Fruit fly (Drosophila melanogaster) whole organism, embryonic: ENCODE measurements around the gene CG14903.

Source experiments
- Antp ChIP-seq: fragments of 200-800 bp; sonication (Bioruptor generic); optimal IDR thresholded peaks from 3 replicates; lab custom pipeline; 2016; ENCODE audit warnings: missing biosample characterization, missing genetic modification characterization
- BEAF-32 ChIP-seq: fragments of 200-800 bp; sonication (Bioruptor generic); optimal IDR thresholded peaks from 3 replicates; lab custom pipeline; 2017; ENCODE audit warnings: missing biosample characterization, missing genetic modification characterization, mild to moderate bottlenecking, moderate library complexity, missing genetic modification reagents
- Bteb2 ChIP-seq: fragments of 200-800 bp; sonication (Bioruptor generic); optimal IDR thresholded peaks from 2 replicates; lab custom pipeline; 2016; ENCODE audit warnings: missing biosample characterization, missing genetic modification characterization
- CG1024 ChIP-seq: fragments of 200-800 bp; sonication (Bioruptor generic); IDR thresholded peaks from 2 replicates; pipeline ENCODE4 v1.3.6; 2022; ENCODE audit warnings: missing biosample characterization, missing genetic modification characterization
- CG10462 ChIP-seq: fragments of 200-800 bp; sonication (Bioruptor generic); optimal IDR thresholded peaks from 2 replicates; lab custom pipeline; 2016; ENCODE audit warnings: missing biosample characterization, missing genetic modification characterization
- CG10959 ChIP-seq: fragments of 200-800 bp; sonication (Bioruptor generic); IDR thresholded peaks from 2 replicates; pipeline ENCODE4 v1.3.6; 2022; ENCODE audit warnings: missing biosample characterization, missing genetic modification characterization
- CG10979 ChIP-seq: fragments of 200-800 bp; sonication (Bioruptor generic); optimal IDR thresholded peaks from 2 replicates; lab custom pipeline; 2018; ENCODE audit warnings: missing biosample characterization, mild to moderate bottlenecking, missing genetic modification characterization, moderate library complexity
- CG11696 ChIP-seq: fragments of 200-800 bp; sonication (Bioruptor generic); IDR thresholded peaks from 2 replicates; pipeline ENCODE4 v1.3.6; 2022; ENCODE audit warnings: missing biosample characterization, missing genetic modification characterization
- CG14965 ChIP-seq: fragments of 200-800 bp; sonication (Bioruptor generic); optimal IDR thresholded peaks from 2 replicates; lab custom pipeline; 2016; ENCODE audit warnings: missing biosample characterization, missing genetic modification characterization, borderline replicate concordance
- CG16813 ChIP-seq: fragments of 200-800 bp; sonication (Bioruptor generic); IDR thresholded peaks from 3 replicates; pipeline ENCODE4 v1.3.6; 2022; ENCODE audit warnings: missing biosample characterization, missing genetic modification characterization; ENCODE audit not compliant: partially characterized antibody
- CG17612 ChIP-seq: fragments of 200-800 bp; sonication (Bioruptor generic); IDR thresholded peaks from 2 replicates; pipeline ENCODE4 v1.3.6; 2022; ENCODE audit warnings: missing biosample characterization, missing genetic modification characterization
- CG18011 ChIP-seq: fragments of 200-800 bp; sonication (Bioruptor generic); optimal IDR thresholded peaks from 2 replicates; lab custom pipeline; 2017; ENCODE audit warnings: missing biosample characterization, missing genetic modification characterization, mild to moderate bottlenecking, moderate library complexity, missing genotype
- CG3163 ChIP-seq: fragments of 200-800 bp; sonication (Bioruptor generic); optimal IDR thresholded peaks from 3 replicates; lab custom pipeline; 2016; ENCODE audit warnings: missing biosample characterization, missing genetic modification characterization
- CG3281 ChIP-seq: fragments of 200-800 bp; sonication (Bioruptor generic); optimal IDR thresholded peaks from 3 replicates; lab custom pipeline; 2017; ENCODE audit warnings: missing biosample characterization, mild to moderate bottlenecking, missing genetic modification characterization
- CG4707 ChIP-seq: fragments of 200-800 bp; sonication (Bioruptor generic); optimal IDR thresholded peaks from 2 replicates; lab custom pipeline; 2018; ENCODE audit warnings: missing biosample characterization, mild to moderate bottlenecking, missing genetic modification characterization, moderate library complexity
- CG6254 ChIP-seq: fragments of 200-800 bp; sonication (Bioruptor generic); optimal IDR thresholded peaks from 3 replicates; lab custom pipeline; 2017; ENCODE audit warnings: mild to moderate bottlenecking, missing biosample characterization, missing genetic modification reagents, missing genetic modification characterization
- CG8281 ChIP-seq: fragments of 200-800 bp; sonication (Bioruptor generic); optimal IDR thresholded peaks from 2 replicates; lab custom pipeline; 2018; ENCODE audit warnings: missing biosample characterization, mild to moderate bottlenecking, missing genetic modification characterization, moderate library complexity
- CG8290 ChIP-seq, 3 experiments: fragments of 200-800 bp; sonication (Bioruptor generic); optimal IDR thresholded peaks; 2 replicates each; lab custom pipeline; 2016 to 2019; ENCODE audit warnings: missing biosample characterization in 3 of 3, missing genetic modification characterization in 3 of 3, mild to moderate bottlenecking in 2 of 3, moderate library complexity in 1 of 3
- CG8924 ChIP-seq: fragments of 200-800 bp; optimal IDR thresholded peaks from 3 replicates; lab custom pipeline; 2019; ENCODE audit warnings: missing biosample characterization, mild to moderate bottlenecking, missing genetic modification characterization, moderate library complexity
- CG9876 ChIP-seq: fragments of 200-800 bp; sonication (Bioruptor generic); optimal IDR thresholded peaks from 2 replicates; lab custom pipeline; 2016; ENCODE audit warnings: missing biosample characterization, missing genetic modification characterization
- CTCF ChIP-seq: fragments of 200-800 bp; sonication (Bioruptor generic); optimal IDR thresholded peaks from 2 replicates; lab custom pipeline; 2017; ENCODE audit warnings: missing biosample characterization, mild to moderate bottlenecking, missing genetic modification characterization, moderate library complexity
- Chrac-16 ChIP-seq: fragments of 200-800 bp; sonication (Bioruptor generic); optimal IDR thresholded peaks from 3 replicates; lab custom pipeline; 2016; ENCODE audit warnings: missing biosample characterization, missing genetic modification characterization
- Dip2 ChIP-seq: fragments of 200-800 bp; sonication (Bioruptor generic); IDR thresholded peaks from 2 replicates; pipeline ENCODE4 v1.3.6; 2022; ENCODE audit warnings: missing biosample characterization, missing genetic modification characterization
- Max ChIP-seq: fragments of 200-800 bp; sonication (Bioruptor generic); optimal IDR thresholded peaks from 2 replicates; lab custom pipeline; 2016; ENCODE audit warnings: missing biosample characterization, mild to moderate bottlenecking, missing genetic modification characterization
- Myb ChIP-seq: fragments of 200-800 bp; sonication (Bioruptor generic); optimal IDR thresholded peaks from 2 replicates; lab custom pipeline; 2016; ENCODE audit warnings: missing biosample characterization, missing genetic modification characterization
- NC2β ChIP-seq: fragments of 200-800 bp; sonication (Bioruptor generic); optimal IDR thresholded peaks from 2 replicates; lab custom pipeline; 2016; ENCODE audit warnings: missing biosample characterization, missing genetic modification characterization
- Neu2 ChIP-seq: fragments of 200-800 bp; sonication (Bioruptor generic); optimal IDR thresholded peaks from 3 replicates; lab custom pipeline; 2016; ENCODE audit warnings: missing biosample characterization, missing genetic modification characterization, borderline replicate concordance
- Trl ChIP-seq, 3 experiments: fragments of >200 bp in 2 of 3; fragments of 200-800 bp in 1 of 3; sonication (Bioruptor generic) in 1 of 3; optimal IDR thresholded peaks; 2 replicates in 1 of 3; 3 replicates in 2 of 3; lab custom pipeline; 2016 to 2017; ENCODE audit warnings: missing biosample characterization in 1 of 3, missing genetic modification characterization in 1 of 3
- ab ChIP-seq: fragments of 200-800 bp; sonication (Bioruptor generic); optimal IDR thresholded peaks from 2 replicates; lab custom pipeline; 2016; ENCODE audit warnings: missing biosample characterization, missing genetic modification characterization
- al ChIP-seq: fragments of 200-800 bp; sonication (Bioruptor generic); IDR thresholded peaks from 2 replicates; pipeline ENCODE4 v1.3.6; 2022; ENCODE audit warnings: missing biosample characterization, missing genetic modification characterization
- ato ChIP-seq: fragments of 200-800 bp; sonication (Bioruptor generic); IDR thresholded peaks from 2 replicates; pipeline ENCODE4 v1.3.6; 2022; ENCODE audit warnings: missing biosample characterization, missing genetic modification characterization; ENCODE audit not compliant: partially characterized antibody
- az2 ChIP-seq: fragments of 200-800 bp; sonication (Bioruptor generic); optimal IDR thresholded peaks from 3 replicates; lab custom pipeline; 2016; ENCODE audit warnings: missing biosample characterization, missing genetic modification characterization
- bab2 ChIP-seq: fragments of 200-800 bp; sonication (Bioruptor generic); optimal IDR thresholded peaks from 2 replicates; lab custom pipeline; 2016; ENCODE audit warnings: missing biosample characterization, missing genetic modification characterization
- cas ChIP-seq: fragments of 200-800 bp; sonication (Bioruptor generic); IDR thresholded peaks from 2 replicates; pipeline ENCODE4 v1.3.6; 2022; ENCODE audit warnings: missing biosample characterization, missing genetic modification characterization
- caup ChIP-seq: fragments of 200-800 bp; sonication (Bioruptor generic); optimal IDR thresholded peaks from 3 replicates; lab custom pipeline; 2017; ENCODE audit warnings: missing biosample characterization, mild to moderate bottlenecking, missing genetic modification characterization, moderate library complexity; ENCODE audit not compliant: severe bottlenecking
- dpn ChIP-seq, 2 experiments: fragments of 200-800 bp; sonication (Bioruptor generic); optimal IDR thresholded peaks; 3 replicates each; lab custom pipeline; 2016; ENCODE audit warnings: missing biosample characterization in 2 of 2, missing genetic modification characterization in 2 of 2
- fd102C ChIP-seq: fragments of 200-800 bp; sonication (Bioruptor generic); optimal IDR thresholded peaks from 2 replicates; lab custom pipeline; 2018; ENCODE audit warnings: missing biosample characterization, mild to moderate bottlenecking, missing genetic modification characterization, moderate library complexity
- fd3F ChIP-seq: fragments of 200-800 bp; sonication (Bioruptor generic); optimal IDR thresholded peaks from 2 replicates; lab custom pipeline; 2018; ENCODE audit warnings: missing biosample characterization, mild to moderate bottlenecking, missing genetic modification characterization, moderate library complexity
- ftz-f1 ChIP-seq: fragments of 200-800 bp; sonication (Bioruptor generic); optimal IDR thresholded peaks from 2 replicates; lab custom pipeline; 2016; ENCODE audit warnings: missing biosample characterization, missing genetic modification characterization
- h ChIP-seq: fragments of >200 bp; optimal IDR thresholded peaks from 2 replicates; lab custom pipeline; 2017
- maf-S ChIP-seq: fragments of 200-800 bp; sonication (Bioruptor generic); optimal IDR thresholded peaks from 2 replicates; lab custom pipeline; 2016; ENCODE audit warnings: missing biosample characterization, missing genetic modification characterization
- mld ChIP-seq: fragments of 200-800 bp; sonication (Bioruptor generic); IDR thresholded peaks from 3 replicates; pipeline ENCODE4 v1.3.6; 2022; ENCODE audit warnings: missing biosample characterization, missing genetic modification characterization; ENCODE audit not compliant: partially characterized antibody
- nerfin-1 ChIP-seq: fragments of 200-800 bp; sonication (Bioruptor generic); optimal IDR thresholded peaks from 3 replicates; lab custom pipeline; 2019; ENCODE audit warnings: missing biosample characterization, mild to moderate bottlenecking, missing genetic modification characterization, moderate library complexity
- pan ChIP-seq, 4 experiments: fragments of >200 bp in 3 of 4; fragments of 200-800 bp in 1 of 4; sonication (Bioruptor generic) in 1 of 4; optimal IDR thresholded peaks in 3 of 4; IDR thresholded peaks in 1 of 4; 2 replicates each; pipeline versions ENCODE4 v1.3.6 to Lab custom; 2017 to 2022; ENCODE audit warnings: missing biosample characterization in 2 of 4, missing genetic modification characterization in 2 of 4, mixed read lengths in 1 of 4
- pros ChIP-seq: fragments of 200-800 bp; sonication (Bioruptor generic); optimal IDR thresholded peaks from 3 replicates; lab custom pipeline; 2019; ENCODE audit warnings: missing biosample characterization, mild to moderate bottlenecking, missing genetic modification characterization, moderate library complexity
- pzg ChIP-seq: fragments of 200-800 bp; sonication (Bioruptor generic); optimal IDR thresholded peaks from 3 replicates; lab custom pipeline; 2018; ENCODE audit warnings: missing biosample characterization, mild to moderate bottlenecking, missing genetic modification characterization, moderate library complexity
- tna ChIP-seq: fragments of 200-800 bp; sonication (Bioruptor generic); IDR thresholded peaks from 2 replicates; pipeline ENCODE4 v1.3.6; 2022; ENCODE audit warnings: missing biosample characterization, missing genetic modification characterization; ENCODE audit not compliant: partially characterized antibody
- trh ChIP-seq: fragments of 200-800 bp; sonication (Bioruptor generic); optimal IDR thresholded peaks from 2 replicates; lab custom pipeline; 2016; ENCODE audit warnings: missing biosample characterization, missing genetic modification characterization
- wor ChIP-seq: fragments of 200-800 bp; sonication (Bioruptor generic); IDR thresholded peaks from 2 replicates; pipeline ENCODE4 v1.3.6; 2022; ENCODE audit warnings: missing biosample characterization, missing genetic modification characterization
- zfh1 ChIP-seq: fragments of 200-800 bp; sonication (Bioruptor generic); IDR thresholded peaks from 3 replicates; pipeline ENCODE4 v1.3.6; 2022; ENCODE audit warnings: missing biosample characterization, missing genetic modification characterization

CG14903 gene

dm6 chr3R:16524178-16524577 lies 49.4 kb downstream of the CG14903 start (continued):
- TF ChIP-seq Max (GFP tag; lab: Kevin White, UChicago) (peak; percentile 40), pzg (no peak), trh (GFP tag; lab: Kevin White, UChicago) (no peak), Chrac-16 (GFP tag; lab: Kevin White, UChicago) (no peak), nerfin-1 (tag; lab: Kevin White, UChicago) (peak; percentile 78), CG6254 (peak; percentile 80), CG18011 (GFP tag; lab: Kevin White, UChicago) (no peak), CG14965 (GFP tag; lab: Kevin White, UChicago) (no peak), pros (no peak), Neu2 (GFP tag; lab: Kevin White, UChicago) (no peak), CG1024 (GFP tag; lab: Robert Waterston, UW) (peak; percentile 83), CG10979 (tag; lab: Kevin White, UChicago) (peak; percentile 93), ab (no peak), wor (GFP tag; lab: Robert Waterston, UW) (peak; percentile 71), CG11696 (GFP tag; lab: Robert Waterston, UW) (no peak), CG8290 (GFP tag; optimal IDR thresholded peaks at IDR 0.05; lab: Kevin White, UChicago) (no peak), CG8290 (tag; optimal IDR thresholded peaks at IDR 0.05; lab: Kevin White, UChicago) (no peak), Antp (GFP tag; lab: Kevin White, UChicago) (no peak), CG8281 (tag; lab: Kevin White, UChicago) (peak; percentile 49), maf-S (GFP tag; lab: Kevin White, UChicago) (no peak), az2 (GFP tag; lab: Kevin White, UChicago) (peak; percentile 44), bab2 (GFP tag; lab: Kevin White, UChicago) (no peak), tna (GFP tag; lab: Robert Waterston, UW) (no peak), al (GFP tag; lab: Robert Waterston, UW) (no peak), Myb (GFP tag; lab: Kevin White, UChicago) (no peak), Bteb2 (GFP tag; lab: Kevin White, UChicago) (no peak), CG16813 (GFP tag; lab: Robert Waterston, UW) (no peak), pan (optimal IDR thresholded peaks at IDR 0.05; lab: Kevin White, UChicago) (no peak), pan (GFP tag; optimal IDR thresholded peaks at IDR 0.05 in 1 of 2, IDR thresholded peaks at IDR 0.05 in 1 of 2) (peak in 1 of 2 experiments; percentile 74), CG17612 (GFP tag; lab: Robert Waterston, UW) (no peak), CG3163 (GFP tag; lab: Kevin White, UChicago) (no peak), CG4707 (GFP tag; lab: Kevin White, UChicago) (no peak), mld (GFP tag; lab: Robert Waterston, UW) (no peak), CG9876 (GFP tag; lab: Kevin White, UChicago) (no peak), dpn (GFP tag; optimal IDR thresholded peaks at IDR 0.05; lab: Kevin White, UChicago) (peak; percentile 13 to 53), fd3F (GFP tag; lab: Kevin White, UChicago) (no peak), CG10959 (GFP tag; lab: Robert Waterston, UW) (peak; percentile 59), CG8924 (peak; percentile 45), CG3281 (GFP tag; lab: Kevin White, UChicago) (no peak), ato (GFP tag; lab: Robert Waterston, UW) (no peak), NC2β (GFP tag; lab: Kevin White, UChicago) (peak; percentile 35), CG10462 (no peak), Dip2 (no peak), ftz-f1 (GFP tag; lab: Kevin White, UChicago) (no peak), h (lab: Kevin White, UChicago) (no peak), CTCF (GFP tag; lab: Kevin White, UChicago) (peak; percentile 52), cas (GFP tag; lab: Robert Waterston, UW) (no peak), Trl (optimal IDR thresholded peaks at IDR 0.05; lab: Kevin White, UChicago) (no peak), Trl (GFP tag; optimal IDR thresholded peaks at IDR 0.05; lab: Kevin White, UChicago) (peak; percentile 22), BEAF-32 (GFP tag; lab: Kevin White, UChicago) (no peak), caup (GFP tag; lab: Kevin White, UChicago) (no peak), fd102C (GFP tag; lab: Kevin White, UChicago) (no peak), zfh1 (GFP tag; lab: Robert Waterston, UW) (peak; percentile 87)
